Fruit fly (Drosophila melanogaster) whole organism, wandering third instar larva: ENCODE measurements around the gene Gem2.

Source experiments
- HLH106 ChIP-seq: fragments of 200-800 bp; optimal IDR thresholded peaks from 3 replicates; lab custom pipeline; 2019; ENCODE audit warnings: missing biosample characterization, mild to moderate bottlenecking, missing genetic modification characterization, moderate library complexity
- OdsH ChIP-seq: fragments of 200-800 bp; sonication (Bioruptor generic); optimal IDR thresholded peaks from 2 replicates; lab custom pipeline; 2016; ENCODE audit warnings: missing biosample characterization, mild to moderate bottlenecking, missing genetic modification characterization
- Rel ChIP-seq, 2 experiments: fragments of 200-800 bp; sonication (Bioruptor generic) in 1 of 2; optimal IDR thresholded peaks; 2 replicates in 1 of 2; 3 replicates in 1 of 2; lab custom pipeline; 2016 to 2019; ENCODE audit warnings: mild to moderate bottlenecking in 2 of 2, missing biosample characterization in 2 of 2, missing genetic modification characterization in 2 of 2, moderate library complexity in 1 of 2
- brk ChIP-seq: fragments of 200-800 bp; sonication (Bioruptor generic); optimal IDR thresholded peaks from 2 replicates; lab custom pipeline; 2016; ENCODE audit warnings: missing biosample characterization, mild to moderate bottlenecking, missing genetic modification characterization
- ey ChIP-seq: fragments of 200-800 bp; sonication (Bioruptor generic); optimal IDR thresholded peaks from 2 replicates; lab custom pipeline; 2016; ENCODE audit warnings: missing biosample characterization, missing genetic modification characterization
- fru ChIP-seq: fragments of 200-800 bp; sonication (Bioruptor generic); optimal IDR thresholded peaks from 3 replicates; lab custom pipeline; 2016; ENCODE audit warnings: missing biosample characterization, mild to moderate bottlenecking, missing genetic modification characterization
- psq ChIP-seq: fragments of 200-800 bp; sonication (Bioruptor generic); optimal IDR thresholded peaks from 3 replicates; lab custom pipeline; 2017; ENCODE audit warnings: missing biosample characterization, mild to moderate bottlenecking, missing genetic modification characterization, moderate library complexity
- usp ChIP-seq: fragments of >200 bp; optimal IDR thresholded peaks from 2 replicates; lab custom pipeline; 2017; ENCODE audit warnings: missing biosample characterization, missing genetic modification characterization
- woc ChIP-seq: sonication (Bioruptor generic); optimal IDR thresholded peaks from 2 replicates; lab custom pipeline; 2016; ENCODE audit warnings: missing biosample characterization, mild to moderate bottlenecking, missing genetic modification characterization

DNA sequence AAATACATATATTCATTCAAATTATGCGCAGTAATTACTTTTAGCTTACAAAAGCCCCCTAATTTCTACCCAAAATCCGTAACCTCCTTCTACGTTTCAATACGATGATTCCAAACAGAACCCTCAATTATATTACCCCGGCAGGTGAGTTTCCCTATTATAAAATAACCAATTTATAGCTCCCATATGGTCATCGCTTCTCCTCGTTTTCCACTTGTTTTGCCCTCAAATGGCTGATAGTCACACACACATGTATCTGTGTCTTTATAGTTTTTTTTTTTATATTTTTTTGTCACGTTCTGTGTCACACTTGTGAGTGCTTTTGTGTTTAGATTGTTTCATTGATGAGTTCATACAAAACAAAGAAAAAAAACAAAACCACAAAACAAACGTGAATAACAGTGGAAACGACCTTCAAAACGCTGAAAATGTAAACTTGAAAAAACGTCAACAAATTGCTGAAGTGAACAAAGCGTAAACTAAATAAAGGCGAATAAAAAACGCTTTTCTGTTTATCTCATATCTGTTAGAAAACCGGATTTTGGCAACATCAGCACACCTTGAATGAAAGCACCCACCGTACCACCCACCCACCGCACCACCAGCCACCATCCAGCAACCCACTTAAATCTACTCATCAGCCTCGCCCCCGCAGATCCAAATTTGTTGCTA, 28.9 kb downstream of the Gem2 start:
- TF ChIP-seq usp (no peak), fru (GFP tag; lab: Kevin White, UChicago) (no peak), psq (GFP tag; lab: Kevin White, UChicago) (no peak), brk (GFP tag; lab: Kevin White, UChicago) (no peak), HLH106 (no peak), woc (no peak), OdsH (GFP tag; lab: Kevin White, UChicago) (no peak), ey (GFP tag; lab: Kevin White, UChicago) (no peak), Rel (GFP tag; optimal IDR thresholded peaks at IDR 0.05; lab: Kevin White, UChicago) (no peak), Rel (tag; optimal IDR thresholded peaks at IDR 0.05; lab: Kevin White, UChicago) (no peak)
